Worm (Caenorhabditis elegans) whole organism, mixed stage, embryonic: ENCODE data around the gene srh-251.

ENCODE experiments used
- bed-3 ChIP-seq: fragments of 200-800 bp; sonication (Bioruptor generic); optimal IDR thresholded peaks from 3 replicates; lab custom pipeline; 2018; ENCODE audit warnings: mild to moderate bottlenecking, missing genetic modification characterization, moderate library complexity, missing compliant biosample characterization
- blmp-1 ChIP-seq: fragments of 150-350 bp; optimal IDR thresholded peaks from 2 replicates; lab custom pipeline; 2014; ENCODE audit warnings: missing biosample characterization, missing genetic modification characterization
- ceh-39 ChIP-seq: fragments of 150-350 bp; optimal IDR thresholded peaks from 2 replicates; lab custom pipeline; 2014; ENCODE audit warnings: missing biosample characterization, missing genetic modification characterization
- ceh-43 ChIP-seq: fragments of 200-800 bp; sonication (Bioruptor generic); optimal IDR thresholded peaks from 2 replicates; lab custom pipeline; 2018; ENCODE audit warnings: mild to moderate bottlenecking, missing genetic modification characterization, moderate library complexity, missing compliant biosample characterization
- ceh-83 ChIP-seq: fragments of 200-800 bp; sonication (Bioruptor generic); optimal IDR thresholded peaks from 2 replicates; lab custom pipeline; 2018; ENCODE audit warnings: mild to moderate bottlenecking, missing genetic modification characterization, missing compliant biosample characterization
- ces-1 ChIP-seq: fragments of 150-350 bp; optimal IDR thresholded peaks from 2 replicates; lab custom pipeline; 2014; ENCODE audit warnings: missing biosample characterization, missing genetic modification reagents, missing genetic modification characterization
- cnd-1 ChIP-seq: fragments of 200-800 bp; sonication (Bioruptor generic); optimal IDR thresholded peaks from 2 replicates; lab custom pipeline; 2018; ENCODE audit warnings: mild to moderate bottlenecking, missing genetic modification characterization, missing compliant biosample characterization
- drap-1 ChIP-seq: fragments of 200-800 bp; sonication (Bioruptor generic); optimal IDR thresholded peaks from 3 replicates; lab custom pipeline; 2018; ENCODE audit warnings: mild to moderate bottlenecking, missing genetic modification characterization, missing compliant biosample characterization
- elt-1 ChIP-seq: sonication (generic microtip); optimal IDR thresholded peaks from 2 replicates; lab custom pipeline; 2017; ENCODE audit warnings: missing genetic modification characterization, mild to moderate bottlenecking, missing compliant biosample characterization, antibody characterized with exemption, moderate library complexity, borderline replicate concordance; ENCODE audit not compliant: insufficient read depth
- elt-3 ChIP-seq: fragments of 150-350 bp; optimal IDR thresholded peaks from 2 replicates; lab custom pipeline; 2014; ENCODE audit warnings: missing biosample characterization, missing genetic modification characterization
- flh-1 ChIP-seq: fragments of 200-800 bp; sonication (Bioruptor generic); optimal IDR thresholded peaks from 2 replicates; lab custom pipeline; 2018; ENCODE audit warnings: mild to moderate bottlenecking, missing genetic modification characterization, moderate library complexity, missing compliant biosample characterization
- ham-2 ChIP-seq: fragments of 200-800 bp; sonication (Bioruptor generic); optimal IDR thresholded peaks from 2 replicates; lab custom pipeline; 2018; ENCODE audit warnings: mild to moderate bottlenecking, missing genetic modification characterization, missing compliant biosample characterization
- hlh-1 ChIP-seq: fragments of 150-350 bp; optimal IDR thresholded peaks from 2 replicates; lab custom pipeline; 2014; ENCODE audit warnings: missing biosample characterization, missing genetic modification reagents, missing genetic modification characterization
- lin-13 ChIP-seq: fragments of 150-350 bp; optimal IDR thresholded peaks from 2 replicates; lab custom pipeline; 2014; ENCODE audit warnings: missing biosample characterization, missing genetic modification characterization
- lin-32 ChIP-seq: fragments of 200-800 bp; sonication (Bioruptor generic); optimal IDR thresholded peaks from 2 replicates; lab custom pipeline; 2018; ENCODE audit warnings: mild to moderate bottlenecking, missing genetic modification characterization, missing compliant biosample characterization
- lsy-2 ChIP-seq: fragments of 150-350 bp; optimal IDR thresholded peaks from 2 replicates; lab custom pipeline; 2014; ENCODE audit warnings: missing biosample characterization, missing genetic modification characterization
- mep-1 ChIP-seq: fragments of 150-350 bp; optimal IDR thresholded peaks from 2 replicates; lab custom pipeline; 2017; ENCODE audit warnings: missing biosample characterization, missing genetic modification reagents, missing genetic modification characterization, inconsistent platforms
- mls-2 ChIP-seq: sonication (generic microtip); optimal IDR thresholded peaks from 2 replicates; lab custom pipeline; 2016; ENCODE audit warnings: mild to moderate bottlenecking, missing genetic modification characterization, moderate library complexity, missing compliant biosample characterization
- nhr-2 ChIP-seq: fragments of 150-350 bp; optimal IDR thresholded peaks from 2 replicates; lab custom pipeline; 2014; ENCODE audit warnings: missing biosample characterization, missing genetic modification characterization
- nhr-237 ChIP-seq: fragments of 150-350 bp; optimal IDR thresholded peaks from 2 replicates; lab custom pipeline; 2014; ENCODE audit warnings: missing biosample characterization, missing genetic modification characterization
- nhr-28 ChIP-seq: fragments of 150-350 bp; optimal IDR thresholded peaks from 2 replicates; lab custom pipeline; 2014; ENCODE audit warnings: missing biosample characterization, missing genetic modification characterization
- nhr-76 ChIP-seq: sonication (generic microtip); optimal IDR thresholded peaks from 2 replicates; lab custom pipeline; 2017; ENCODE audit warnings: missing biosample characterization, missing genetic modification characterization
- snpc-4 ChIP-seq: fragments of 150-350 bp; optimal IDR thresholded peaks from 2 replicates; lab custom pipeline; 2014; ENCODE audit warnings: missing biosample characterization, missing genetic modification characterization
- sptf-1 ChIP-seq: sonication (generic microtip); optimal IDR thresholded peaks from 2 replicates; lab custom pipeline; 2017; ENCODE audit warnings: mild to moderate bottlenecking, missing genetic modification characterization, moderate library complexity, missing compliant biosample characterization
- tbx-8 ChIP-seq: fragments of 200-800 bp; sonication (Bioruptor generic); optimal IDR thresholded peaks from 2 replicates; lab custom pipeline; 2018; ENCODE audit warnings: mild to moderate bottlenecking, missing genetic modification characterization, moderate library complexity, missing compliant biosample characterization
- unc-120 ChIP-seq: sonication (generic microtip); optimal IDR thresholded peaks from 2 replicates; lab custom pipeline; 2017; ENCODE audit warnings: missing genetic modification characterization, missing compliant biosample characterization; ENCODE audit not compliant: poor library complexity, severe bottlenecking
- unc-39 ChIP-seq: fragments of 150-350 bp; optimal IDR thresholded peaks from 2 replicates; lab custom pipeline; 2014; ENCODE audit warnings: missing biosample characterization, missing genetic modification characterization
- unc-62 ChIP-seq: fragments of 150-350 bp; optimal IDR thresholded peaks from 2 replicates; lab custom pipeline; 2014; ENCODE audit warnings: missing biosample characterization, missing genetic modification reagents, missing genetic modification characterization
- ztf-11 ChIP-seq: fragments of 150-350 bp; optimal IDR thresholded peaks from 2 replicates; lab custom pipeline; 2014; ENCODE audit warnings: missing biosample characterization, missing genetic modification characterization

The srh-251 gene

DNA sequence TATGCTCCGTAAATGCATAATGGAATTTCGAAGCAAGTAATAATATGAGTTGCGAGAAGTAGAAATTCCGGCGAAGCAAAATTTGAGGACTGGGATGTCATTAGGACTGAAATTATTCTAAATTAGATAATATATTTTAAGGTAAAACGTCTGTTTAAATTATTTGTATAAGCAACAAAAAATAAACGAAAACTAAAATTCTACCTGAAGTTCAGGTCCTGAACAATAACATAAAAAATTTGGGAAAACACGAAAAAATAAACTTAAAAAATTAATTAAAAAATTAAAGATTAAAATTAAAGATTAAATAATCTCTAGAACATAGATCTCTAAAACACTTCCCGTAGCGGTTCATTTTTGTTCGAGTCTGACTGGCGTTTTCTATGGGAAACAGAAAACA, at the start of gene srh-251:
Gene srh-251 (minus strand): TSS at position 101 of the 400 bp plus-strand sequence.
- TF ChIP-seq bed-3 (GFP tag; lab: Kevin White, UChicago), result no peak
- no peak for TF ChIP-seq lin-32 (GFP tag; lab: Kevin White, UChicago)
- no peak for TF ChIP-seq unc-39 (tag; lab: Kevin White, UChicago)
- TF ChIP-seq nhr-76 (tag; lab: Kevin White, UChicago), result no peak

- TF ChIP-seq snpc-4 (no peak), blmp-1 (tag; lab: Kevin White, UChicago) (no peak), ztf-11 (no peak), sptf-1 (tag; lab: Kevin White, UChicago) (no peak)
Observed at ce11 chrV:15426944-15427343, 47.2 kb upstream of the srh-251 start, which contains the start of gene fbxa-209. Gene fbxa-209, minus strand, starts transcription at chrV:15427044.

- TF ChIP-seq blmp-1 (tag; lab: Kevin White, UChicago), result no peak
Observed at ce11 chrV:15425368-15426091, 45.8 kb upstream of the srh-251 start, which contains the start of gene Y36E3A.2. Gene Y36E3A.2, plus strand, starts transcription at chrV:15426041.

DNA sequence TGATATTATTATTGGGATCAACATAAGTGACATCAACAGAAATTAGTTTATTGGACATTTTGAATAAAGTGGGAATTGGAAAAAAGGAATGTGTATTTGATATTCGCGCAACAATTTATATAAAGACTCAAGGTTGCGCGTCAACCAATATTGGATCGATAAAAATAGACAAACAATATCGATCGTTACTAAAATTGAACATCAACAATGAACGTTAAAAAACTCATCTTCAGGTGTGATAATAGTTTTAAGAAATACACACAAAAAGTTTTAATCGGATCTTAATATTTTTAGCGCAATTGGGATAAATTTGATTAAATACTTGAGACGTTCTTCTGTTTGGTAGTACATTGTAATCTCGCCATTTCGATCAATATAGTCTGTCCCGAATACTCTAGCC, 43.9 kb upstream of the srh-251 start, which contains the start of gene fbxa-104:
Gene fbxa-104 (minus strand): TSS at position 83 of the 400 bp plus-strand sequence.
- TF ChIP-seq nhr-28 (tag; lab: Kevin White, UChicago) (no peak), nhr-76 (tag; lab: Kevin White, UChicago) (no peak), snpc-4 (no peak), lin-13 (tag; lab: Kevin White, UChicago) (no peak), nhr-237 (no peak), ztf-11 (no peak), mep-1 (no peak), unc-62 (no peak), drap-1 (GFP tag; lab: Kevin White, UChicago) (no peak), hlh-1 (tag; lab: Kevin White, UChicago) (no peak), elt-1 (tag; lab: Kevin White, UChicago) (no peak), lsy-2 (tag; lab: Kevin White, UChicago) (no peak), mls-2 (tag; lab: Kevin White, UChicago) (no peak), ceh-83 (GFP tag; lab: Kevin White, UChicago) (no peak), flh-1 (GFP tag; lab: Kevin White, UChicago) (no peak)

DNA sequence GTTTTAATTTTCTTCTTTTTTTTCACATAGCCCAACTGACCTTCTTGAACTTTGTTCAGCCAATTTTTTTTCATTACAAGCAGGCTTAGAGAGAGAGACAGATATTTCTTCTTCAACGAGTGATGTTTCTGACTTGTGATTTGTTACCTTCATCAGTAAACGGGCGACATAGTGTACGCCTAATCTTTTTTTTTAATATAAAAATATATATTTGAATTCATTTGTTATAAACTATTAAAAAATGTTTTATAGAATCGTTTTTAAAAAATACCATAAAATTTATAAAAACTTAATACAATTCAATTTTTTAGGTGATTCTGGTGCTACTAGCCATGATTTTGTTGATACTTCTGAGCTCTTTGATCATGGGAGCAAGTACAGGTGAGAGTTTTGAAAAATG, 38.1 kb upstream of the srh-251 start, which contains the start of gene T06E6.10:
Gene T06E6.10 (plus strand): TSS at position 301 of the 400 bp plus-strand sequence.
- no peak for TF ChIP-seq unc-39 (tag; lab: Kevin White, UChicago)
- no peak for TF ChIP-seq ceh-43 (GFP tag; lab: Kevin White, UChicago)
- TF ChIP-seq mep-1, result no peak
- TF ChIP-seq lin-32 (GFP tag; lab: Kevin White, UChicago), result no peak
- TF ChIP-seq elt-1 (tag; lab: Kevin White, UChicago), result no peak
- TF ChIP-seq nhr-2, result no peak
- TF ChIP-seq drap-1 (GFP tag; lab: Kevin White, UChicago), result no peak
- no peak for TF ChIP-seq ces-1
- TF ChIP-seq bed-3 (GFP tag; lab: Kevin White, UChicago), result no peak
- no peak for TF ChIP-seq blmp-1 (tag; lab: Kevin White, UChicago)
- no peak for TF ChIP-seq ceh-83 (GFP tag; lab: Kevin White, UChicago)
- no peak for TF ChIP-seq cnd-1 (tag; lab: Kevin White, UChicago)
- TF ChIP-seq elt-3, result no peak
- TF ChIP-seq tbx-8, result no peak
- TF ChIP-seq ceh-39, result no peak
- TF ChIP-seq, all 35 proteins: peak for 0

- TF ChIP-seq unc-62 (no peak), ceh-43 (GFP tag; lab: Kevin White, UChicago) (no peak), unc-120 (no peak), unc-39 (tag; lab: Kevin White, UChicago) (no peak), ham-2 (GFP tag; lab: Kevin White, UChicago) (no peak), mls-2 (tag; lab: Kevin White, UChicago) (no peak), elt-1 (tag; lab: Kevin White, UChicago) (no peak), nhr-2 (no peak), blmp-1 (tag; lab: Kevin White, UChicago) (no peak), nhr-76 (tag; lab: Kevin White, UChicago) (no peak)
Observed at ce11 chrV:15415951-15416350, 36.2 kb upstream of the srh-251 start, which contains the start of gene srh-265. Gene srh-265, plus strand, starts transcription at chrV:15416251.
